Fruit fly (Drosophila melanogaster): ENCODE data around the gene CG32109.

CG32109 gene

DNA sequence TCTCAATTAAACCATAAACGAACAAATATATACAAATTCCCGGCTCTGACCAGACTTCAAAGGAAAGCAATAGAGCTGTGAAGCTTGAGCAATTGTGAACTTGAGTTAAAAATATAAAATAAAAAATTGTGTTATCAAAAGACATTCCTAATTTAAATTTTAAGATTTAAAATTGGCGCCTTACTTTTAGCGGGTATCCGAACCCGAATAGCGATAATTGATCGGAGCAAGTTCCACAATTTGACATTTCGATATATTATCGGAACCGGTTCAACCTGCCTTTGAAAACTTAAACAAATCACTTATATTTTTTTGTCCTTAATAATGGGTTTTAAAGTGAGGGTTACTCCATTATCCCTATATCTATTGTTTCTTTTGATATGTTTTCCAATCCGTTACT is 12.4 kb upstream of the CG32109 start (continued):
- TF ChIP-seq HLH4C (GFP tag; IDR thresholded peaks at IDR 0.05; ENCODE audit: partially characterized antibody), result peak; percentile 67; the same call in 2 of the 3 replicates
- TF ChIP-seq wek (GFP tag; optimal IDR thresholded peaks at IDR 0.05), result no peak
- TF ChIP-seq zf30C (GFP tag; optimal IDR thresholded peaks at IDR 0.05), result no peak
- peak; percentile 36 for TF ChIP-seq stwl (tag; optimal IDR thresholded peaks at IDR 0.05)
- peak; percentile 55; the same call in 1 of the 2 replicates for TF ChIP-seq nerfin-2 (GFP tag; IDR thresholded peaks at IDR 0.05; ENCODE audit: partially characterized antibody)
- TF ChIP-seq Ravus (GFP tag; IDR thresholded peaks at IDR 0.05), result no peak
- peak; percentile 71 for TF ChIP-seq tna (GFP tag; IDR thresholded peaks at IDR 0.05; ENCODE audit: partially characterized antibody)
- TF ChIP-seq CG6791 (GFP tag; IDR thresholded peaks at IDR 0.05; ENCODE audit: partially characterized antibody), result peak; percentile 69
- TF ChIP-seq B-H2 (GFP tag; optimal IDR thresholded peaks at IDR 0.05), result no peak
- no peak for TF ChIP-seq gem (tag; optimal IDR thresholded peaks at IDR 0.05)
- no peak for TF ChIP-seq CG11456 (GFP tag; IDR thresholded peaks at IDR 0.05)
- no peak for TF ChIP-seq Max (GFP tag; optimal IDR thresholded peaks at IDR 0.05)
- no peak for TF ChIP-seq mam (GFP tag; optimal IDR thresholded peaks at IDR 0.05)
- TF ChIP-seq BEAF-32 (GFP tag; optimal IDR thresholded peaks at IDR 0.05), result peak; percentile 54
- TF ChIP-seq Asciz (GFP tag; optimal IDR thresholded peaks at IDR 0.05), result no peak
- no peak for TF ChIP-seq usp (GFP tag; optimal IDR thresholded peaks at IDR 0.05)
- TF ChIP-seq insv (GFP tag; optimal IDR thresholded peaks at IDR 0.05), result peak in 1 of 2 experiments; percentile 20
- TF ChIP-seq ATbp (GFP tag; optimal IDR thresholded peaks at IDR 0.05), result no peak
- no peak for TF ChIP-seq CG17612 (GFP tag; IDR thresholded peaks at IDR 0.05)
- no peak for TF ChIP-seq bigmax (GFP tag; optimal IDR thresholded peaks at IDR 0.05)
- peak; percentile 13; the same call in 1 of the 3 replicates for TF ChIP-seq hb (GFP tag; IDR thresholded peaks at IDR 0.05; ENCODE audit: partially characterized antibody)
- no peak for TF ChIP-seq tx (GFP tag; optimal IDR thresholded peaks at IDR 0.05)
- TF ChIP-seq pnt (GFP tag; optimal IDR thresholded peaks at IDR 0.05), result no peak
- no peak for TF ChIP-seq Drgx (GFP tag; IDR thresholded peaks at IDR 0.05)
- no peak for TF ChIP-seq Rx (GFP tag; IDR thresholded peaks at IDR 0.05)
- no peak for TF ChIP-seq CG31441 (GFP tag; IDR thresholded peaks at IDR 0.05)
- TF ChIP-seq CG1603 (tag; optimal IDR thresholded peaks at IDR 0.05), result peak; percentile 54
- no peak for TF ChIP-seq CG3726 (GFP tag; IDR thresholded peaks at IDR 0.05)
- TF ChIP-seq YL-1 (GFP tag; optimal IDR thresholded peaks at IDR 0.05), result no peak
- TF ChIP-seq CG30020 (tag; optimal IDR thresholded peaks at IDR 0.05), result peak; percentile 22
- no peak for TF ChIP-seq toy (GFP tag; IDR thresholded peaks at IDR 0.05)
- no peak for TF ChIP-seq Sox102F (GFP tag; optimal IDR thresholded peaks at IDR 0.05)
- TF ChIP-seq grn (GFP tag; optimal IDR thresholded peaks at IDR 0.05), result no peak
- TF ChIP-seq CG17361 (GFP tag; IDR thresholded peaks at IDR 0.05), result peak; percentile 68; the same call in 2 of the 3 replicates
- no peak for TF ChIP-seq odd (GFP tag; optimal IDR thresholded peaks at IDR 0.05)
- no peak for TF ChIP-seq zfh2 (GFP tag; optimal IDR thresholded peaks at IDR 0.05)
- TF ChIP-seq E2f2 (GFP tag; IDR thresholded peaks at IDR 0.05), result peak; percentile 100
- peak; percentile 34 for TF ChIP-seq Sry-δ (GFP tag; optimal IDR thresholded peaks at IDR 0.05)
- peak; percentile 68 for TF ChIP-seq Bgb (GFP tag; IDR thresholded peaks at IDR 0.05; ENCODE audit: partially characterized antibody)
- TF ChIP-seq CG14710 (tag; optimal IDR thresholded peaks at IDR 0.05), result peak; percentile 13
- TF ChIP-seq Ada2b (GFP tag; IDR thresholded peaks at IDR 0.05), result no peak
- TF ChIP-seq trh (GFP tag; optimal IDR thresholded peaks at IDR 0.05), result no peak
- no peak for TF ChIP-seq emc (GFP tag; optimal IDR thresholded peaks at IDR 0.05)
- peak; percentile 99 for TF ChIP-seq CG15514 (GFP tag; optimal IDR thresholded peaks at IDR 0.05)
- TF ChIP-seq hkb (optimal IDR thresholded peaks at IDR 0.05), result no peak
- no peak for TF ChIP-seq hkb (GFP tag; IDR thresholded peaks at IDR 0.05)
- no peak for TF ChIP-seq CG6254 (GFP tag; optimal IDR thresholded peaks at IDR 0.05)
- no peak for TF ChIP-seq mirr (GFP tag; optimal IDR thresholded peaks at IDR 0.05)
- TF ChIP-seq CG12769 (tag; optimal IDR thresholded peaks at IDR 0.05), result no peak
- TF ChIP-seq CG7271 (tag; optimal IDR thresholded peaks at IDR 0.05), result no peak
- no peak for TF ChIP-seq dati (GFP tag; IDR thresholded peaks at IDR 0.05)
